Worm (Caenorhabditis elegans): ENCODE results near the gene C55C3.4.

ce11 chrIV:5627056-5627455, 50.9 kb downstream of the C55C3.4 start, which contains the start of gene srsx-14:
- no peak for TF ChIP-seq him-1 (tag; optimal IDR thresholded peaks at IDR 0.05)
- no peak for TF ChIP-seq W03F9.2 (tag; optimal IDR thresholded peaks at IDR 0.05)
- no peak for TF ChIP-seq dao-5 (tag; optimal IDR thresholded peaks at IDR 0.05)

All from whole organism, L4/young adult.